Fruit fly (Drosophila melanogaster) whole organism, prepupa: ENCODE measurements around the gene CG33098.

Source experiments
- Blimp-1 ChIP-seq: fragments of 200-800 bp; sonication (Bioruptor generic); optimal IDR thresholded peaks from 3 replicates; lab custom pipeline; 2017; ENCODE audit warnings: missing biosample characterization, missing genetic modification characterization, mild to moderate bottlenecking, moderate library complexity, missing genetic modification reagents
- CG10669 ChIP-seq: fragments of 200-800 bp; sonication (Bioruptor generic); optimal IDR thresholded peaks from 3 replicates; lab custom pipeline; 2018; ENCODE audit warnings: missing biosample characterization, mild to moderate bottlenecking, missing genetic modification characterization, moderate library complexity
- CG11294 ChIP-seq: fragments of 200-800 bp; sonication (Bioruptor generic); IDR thresholded peaks from 2 replicates; pipeline ENCODE4 v1.3.6; 2022; ENCODE audit warnings: missing biosample characterization, missing genetic modification characterization
- CG11762 ChIP-seq: fragments of 200-800 bp; sonication (Bioruptor generic); optimal IDR thresholded peaks from 3 replicates; lab custom pipeline; 2016; ENCODE audit warnings: missing biosample characterization, missing genetic modification characterization; ENCODE audit not compliant: insufficient read depth
- CG32006 ChIP-seq: fragments of 200-800 bp; sonication (Bioruptor generic); optimal IDR thresholded peaks from 3 replicates; lab custom pipeline; 2017; ENCODE audit warnings: missing biosample characterization, mild to moderate bottlenecking, missing genetic modification characterization
- CG8119 ChIP-seq: fragments of 200-800 bp; sonication (Bioruptor generic); IDR thresholded peaks from 3 replicates; pipeline ENCODE4 v1.3.6; 2022; ENCODE audit warnings: missing biosample characterization, missing genetic modification characterization
- Gug ChIP-seq: fragments of 200-800 bp; sonication (Bioruptor generic); IDR thresholded peaks from 2 replicates; pipeline ENCODE4 v1.3.6; 2022; ENCODE audit warnings: missing biosample characterization, missing genetic modification characterization
- Hr39 ChIP-seq: fragments of 200-800 bp; sonication (Bioruptor generic); optimal IDR thresholded peaks from 2 replicates; lab custom pipeline; 2016; ENCODE audit warnings: missing biosample characterization, missing genetic modification characterization
- Lpt ChIP-seq: fragments of 200-800 bp; sonication (Bioruptor generic); optimal IDR thresholded peaks from 3 replicates; lab custom pipeline; 2016; ENCODE audit warnings: missing biosample characterization, missing genetic modification characterization
- Sox15 ChIP-seq: fragments of 200-800 bp; sonication (Bioruptor generic); optimal IDR thresholded peaks from 3 replicates; lab custom pipeline; 2016; ENCODE audit warnings: missing biosample characterization, missing genetic modification characterization
- achi ChIP-seq: fragments of 200-800 bp; sonication (Bioruptor generic); optimal IDR thresholded peaks from 3 replicates; lab custom pipeline; 2016; ENCODE audit warnings: missing biosample characterization, missing genetic modification characterization
- cyc ChIP-seq: fragments of 200-800 bp; sonication (Bioruptor generic); optimal IDR thresholded peaks from 3 replicates; lab custom pipeline; 2016; ENCODE audit warnings: missing biosample characterization, missing genetic modification characterization
- esn ChIP-seq: fragments of 200-800 bp; sonication (Bioruptor generic); optimal IDR thresholded peaks from 2 replicates; lab custom pipeline; 2016; ENCODE audit warnings: missing biosample characterization, mild to moderate bottlenecking, missing genetic modification characterization, moderate library complexity
- pdm3 ChIP-seq: fragments of 200-800 bp; sonication (Bioruptor generic); optimal IDR thresholded peaks from 3 replicates; lab custom pipeline; 2016; ENCODE audit warnings: missing biosample characterization, missing genetic modification characterization

dm6 chr3R:12405134-12405533, 18.1 kb downstream of the CG33098 start:
- TF ChIP-seq Blimp-1 (GFP tag; lab: Kevin White, UChicago) (no peak), CG11294 (GFP tag; lab: Robert Waterston, UW) (no peak), CG32006 (GFP tag; lab: Kevin White, UChicago) (no peak), pdm3 (GFP tag; lab: Kevin White, UChicago) (no peak), Sox15 (GFP tag; lab: Kevin White, UChicago) (no peak), CG11762 (GFP tag; lab: Kevin White, UChicago) (no peak), CG8119 (GFP tag; lab: Robert Waterston, UW) (no peak), achi (no peak), Gug (GFP tag; lab: Robert Waterston, UW) (no peak), Hr39 (GFP tag; lab: Kevin White, UChicago) (no peak), cyc (no peak), CG10669 (GFP tag; lab: Kevin White, UChicago) (no peak), esn (GFP tag; lab: Kevin White, UChicago) (no peak), Lpt (GFP tag; lab: Kevin White, UChicago) (no peak)
